Worm (Caenorhabditis elegans) whole organism, young adult: ENCODE data around the gene pbo-6.
A peak's percentile ranks its signal among the peaks of the same experiment; 100 is the strongest.

Experiments used
- F33H1.4 ChIP-seq: fragments of 200-800 bp; sonication (Bioruptor generic); IDR thresholded peaks from 2 replicates; pipeline ENCODE4 v1.3.6; 2022; ENCODE audit warnings: missing genetic modification reagents, missing genetic modification characterization, missing compliant biosample characterization
- F55B11.4 ChIP-seq: sonication (generic microtip); optimal IDR thresholded peaks from 2 replicates; lab custom pipeline; 2016; ENCODE audit warnings: missing compliant biosample characterization, missing genetic modification characterization, borderline replicate concordance; ENCODE audit not compliant: insufficient read depth
- K12H6.12 ChIP-seq: fragments of 200-800 bp; sonication (Bioruptor generic); optimal IDR thresholded peaks from 2 replicates; lab custom pipeline; 2018; ENCODE audit warnings: mild to moderate bottlenecking, missing genetic modification characterization, missing compliant biosample characterization
- T07F8.4 ChIP-seq: sonication (generic microtip); optimal IDR thresholded peaks from 2 replicates; lab custom pipeline; 2016; ENCODE audit warnings: mild to moderate bottlenecking, missing genetic modification characterization, moderate library complexity, missing compliant biosample characterization
- ZK185.1 ChIP-seq: sonication (generic microtip); optimal IDR thresholded peaks from 2 replicates; lab custom pipeline; 2016; ENCODE audit warnings: mild to moderate bottlenecking, missing genetic modification characterization, missing compliant biosample characterization; ENCODE audit not compliant: poor library complexity, severe bottlenecking
- aptf-2 ChIP-seq: fragments of 200-800 bp; sonication (Bioruptor generic); conservative IDR thresholded peaks from 2 replicates; pipeline ENCODE4 v1.3.6; 2022; ENCODE audit warnings: missing genetic modification reagents, missing genetic modification characterization, missing compliant biosample characterization
- athp-1 ChIP-seq: sonication (generic microtip); optimal IDR thresholded peaks from 2 replicates; lab custom pipeline; 2017; ENCODE audit warnings: mild to moderate bottlenecking, missing genetic modification characterization, missing compliant biosample characterization
- attf-6 ChIP-seq: fragments of 200-800 bp; sonication (Bioruptor generic); IDR thresholded peaks from 2 replicates; pipeline ENCODE4 v1.3.6; 2022; ENCODE audit warnings: missing genetic modification reagents, missing genetic modification characterization, missing compliant biosample characterization
- ccch-3 ChIP-seq: fragments of 200-800 bp; sonication (Bioruptor generic); optimal IDR thresholded peaks from 2 replicates; lab custom pipeline; 2018; ENCODE audit warnings: mild to moderate bottlenecking, missing genetic modification characterization, missing compliant biosample characterization
- cebp-1 ChIP-seq, 2 experiments: fragments of 200-800 bp in 1 of 2; sonication (Bioruptor generic) in 1 of 2; sonication (generic microtip) in 1 of 2; IDR thresholded peaks in 1 of 2; optimal IDR thresholded peaks in 1 of 2; 2 replicates each; pipeline versions ENCODE4 v1.3.6 to Lab custom; 2017 to 2022; ENCODE audit warnings: missing compliant biosample characterization in 2 of 2, missing genetic modification characterization in 2 of 2, mild to moderate bottlenecking in 1 of 2, missing genetic modification reagents in 1 of 2, moderate library complexity in 1 of 2
- ceh-100 ChIP-seq: fragments of 200-800 bp; sonication (Bioruptor generic); IDR thresholded peaks from 2 replicates; pipeline ENCODE4 v1.3.6; 2022; ENCODE audit warnings: missing genetic modification reagents, missing genetic modification characterization, missing compliant biosample characterization
- ceh-27 ChIP-seq: fragments of 200-800 bp; sonication (Bioruptor generic); optimal IDR thresholded peaks from 2 replicates; lab custom pipeline; 2018; ENCODE audit warnings: mild to moderate bottlenecking, missing genetic modification characterization, moderate library complexity, missing compliant biosample characterization
- dox-1 ChIP-seq: fragments of 200-800 bp; sonication (Bioruptor generic); IDR thresholded peaks from 2 replicates; pipeline ENCODE4 v1.3.6; 2022; ENCODE audit warnings: missing genetic modification reagents, missing genetic modification characterization, missing compliant biosample characterization
- egl-18 ChIP-seq: fragments of 200-800 bp; sonication (Bioruptor generic); IDR thresholded peaks from 2 replicates; pipeline ENCODE4 v1.3.6; 2022; ENCODE audit warnings: missing genetic modification reagents, missing genetic modification characterization, missing compliant biosample characterization
- ekl-4 ChIP-seq: fragments of 200-800 bp; sonication (Bioruptor generic); IDR thresholded peaks from 2 replicates; pipeline ENCODE4 v1.3.6; 2022; ENCODE audit warnings: missing genetic modification reagents, missing genetic modification characterization, missing compliant biosample characterization
- hsf-1 ChIP-seq: fragments of 200-800 bp; sonication (Bioruptor generic); IDR thresholded peaks from 2 replicates; pipeline ENCODE4 v1.3.6; 2022; ENCODE audit warnings: missing genetic modification reagents, missing genetic modification characterization, missing compliant biosample characterization
- lin-26 ChIP-seq: fragments of 200-800 bp; sonication (Bioruptor generic); IDR thresholded peaks from 2 replicates; pipeline ENCODE4 v1.3.6; 2022; ENCODE audit warnings: missing genetic modification reagents, missing genetic modification characterization, missing compliant biosample characterization
- lin-35 ChIP-seq, 3 experiments: fragments of 150-350 bp in 2 of 3; sonication (generic microtip) in 1 of 3; optimal IDR thresholded peaks; 2 replicates each; lab custom pipeline; 2014 to 2018; ENCODE audit warnings: missing biosample characterization in 3 of 3, missing genetic modification characterization in 3 of 3, missing genetic modification reagents in 3 of 3
- madf-10 ChIP-seq: sonication (generic microtip); optimal IDR thresholded peaks from 2 replicates; lab custom pipeline; 2016; ENCODE audit warnings: mild to moderate bottlenecking, missing genetic modification characterization, missing compliant biosample characterization
- madf-3 ChIP-seq: fragments of 200-800 bp; sonication (Bioruptor generic); IDR thresholded peaks from 2 replicates; pipeline ENCODE4 v1.3.6; 2022; ENCODE audit warnings: missing genetic modification reagents, missing genetic modification characterization, missing compliant biosample characterization
- mes-4 ChIP-seq: sonication (generic microtip); optimal IDR thresholded peaks from 2 replicates; lab custom pipeline; 2016; ENCODE audit warnings: missing genotype, missing genetic modification characterization, missing compliant biosample characterization
- nfyb-1 ChIP-seq: fragments of 200-800 bp; sonication (Bioruptor generic); IDR thresholded peaks from 2 replicates; pipeline ENCODE4 v1.3.6; 2022; ENCODE audit warnings: missing genetic modification reagents, missing genetic modification characterization, missing compliant biosample characterization
- nhr-120 ChIP-seq: fragments of 200-800 bp; sonication (Bioruptor generic); IDR thresholded peaks from 2 replicates; pipeline ENCODE4 v1.3.6; 2022; ENCODE audit warnings: missing genetic modification characterization, missing compliant biosample characterization
- nhr-27 ChIP-seq: fragments of 200-800 bp; sonication (Bioruptor generic); optimal IDR thresholded peaks from 2 replicates; lab custom pipeline; 2018; ENCODE audit warnings: mild to moderate bottlenecking, missing genetic modification characterization, moderate library complexity, missing compliant biosample characterization
- nhr-80 ChIP-seq: sonication (generic microtip); optimal IDR thresholded peaks from 2 replicates; lab custom pipeline; 2016; ENCODE audit warnings: missing genetic modification characterization, missing compliant biosample characterization
- nhr-90 ChIP-seq: sonication (generic microtip); optimal IDR thresholded peaks from 2 replicates; lab custom pipeline; 2016; ENCODE audit warnings: missing genotype, mild to moderate bottlenecking, missing genetic modification characterization, missing compliant biosample characterization
- rec-8 ChIP-seq, 2 experiments: sonication (generic microtip); optimal IDR thresholded peaks; 2 replicates each; lab custom pipeline; 2016; ENCODE audit warnings: mild to moderate bottlenecking in 2 of 2, missing genetic modification characterization in 2 of 2, missing genetic modification reagents in 2 of 2, missing genotype in 2 of 2, missing biosample characterization in 1 of 2, missing compliant biosample characterization in 1 of 2, moderate library complexity in 1 of 2
- sdz-38 ChIP-seq: sonication (generic microtip); optimal IDR thresholded peaks from 2 replicates; lab custom pipeline; 2016; ENCODE audit warnings: missing genotype, missing genetic modification characterization, missing compliant biosample characterization
- snpc-4 ChIP-seq, 5 experiments: fragments of 150-350 bp in 1 of 5; sonication (generic microtip) in 4 of 5; optimal IDR thresholded peaks; 2 replicates each; lab custom pipeline; 2014 to 2018; ENCODE audit warnings: missing genetic modification characterization in 5 of 5, missing biosample characterization in 3 of 5, antibody characterized with exemption in 2 of 5, mild to moderate bottlenecking in 2 of 5, missing compliant biosample characterization in 2 of 5, missing genotype in 2 of 5, moderate library complexity in 2 of 5, missing genetic modification reagents in 1 of 5
- tbp1 ChIP-seq: fragments of 200-800 bp; sonication (Bioruptor generic); optimal IDR thresholded peaks from 2 replicates; lab custom pipeline; 2018; ENCODE audit warnings: mild to moderate bottlenecking, missing genetic modification characterization, missing compliant biosample characterization
- xnd-1 ChIP-seq: sonication (generic microtip); optimal IDR thresholded peaks from 2 replicates; lab custom pipeline; 2016; ENCODE audit warnings: missing genotype, missing genetic modification reagents, missing genetic modification characterization, missing compliant biosample characterization
- ztf-22 ChIP-seq: fragments of 200-800 bp; sonication (Bioruptor generic); optimal IDR thresholded peaks from 2 replicates; lab custom pipeline; 2018; ENCODE audit warnings: mild to moderate bottlenecking, missing genetic modification characterization, moderate library complexity, missing compliant biosample characterization
- ztf-26 ChIP-seq: sonication (generic microtip); optimal IDR thresholded peaks from 2 replicates; lab custom pipeline; 2017; ENCODE audit warnings: missing genetic modification characterization, missing compliant biosample characterization
- ztf-6 ChIP-seq: fragments of 200-800 bp; sonication (Bioruptor generic); IDR thresholded peaks from 2 replicates; pipeline ENCODE4 v1.3.6; 2022; ENCODE audit warnings: missing genetic modification reagents, missing genetic modification characterization, missing compliant biosample characterization

Gene pbo-6

ce11 chrX:17468483-17468882 lies 39.6 kb downstream of the pbo-6 start:
- TF ChIP-seq rec-8 (tag; optimal IDR thresholded peaks at IDR 0.05; lab: Kevin White, UChicago) (no peak), cebp-1 (GFP tag; IDR thresholded peaks at IDR 0.05; lab: Robert Waterston, UW) (no peak), cebp-1 (tag; optimal IDR thresholded peaks at IDR 0.05; lab: Kevin White, UChicago) (no peak), egl-18 (no peak), dox-1 (GFP tag; lab: Robert Waterston, UW) (no peak), F55B11.4 (no peak), ccch-3 (GFP tag; lab: Kevin White, UChicago) (no peak), lin-35 (GFP tag; optimal IDR thresholded peaks at IDR 0.05; lab: Kevin White, UChicago) (no peak), attf-6 (GFP tag; lab: Robert Waterston, UW) (no peak), aptf-2 (no peak), ztf-22 (no peak), lin-26 (GFP tag; lab: Robert Waterston, UW) (no peak), madf-10 (tag; lab: Kevin White, UChicago) (no peak), nhr-90 (tag; lab: Kevin White, UChicago) (no peak), T07F8.4 (no peak), xnd-1 (no peak), ceh-27 (GFP tag; lab: Kevin White, UChicago) (no peak), athp-1 (no peak), ceh-100 (GFP tag; lab: Robert Waterston, UW) (no peak)

ce11 chrX:17471703-17472102 lies 42.9 kb downstream of the pbo-6 start:
- TF ChIP-seq dox-1 (GFP tag; lab: Robert Waterston, UW), result peak; percentile 25; the same call in 1 of the 2 replicates
- no peak for TF ChIP-seq ztf-6
- TF ChIP-seq nhr-27 (tag; lab: Kevin White, UChicago), result no peak
- 0 out of 2 replicates have a peak, but pooled peaks have one; percentile 37 for TF ChIP-seq ekl-4
- no peak for TF ChIP-seq ztf-26 (tag; lab: Kevin White, UChicago)
- no peak for TF ChIP-seq ZK185.1 (tag; lab: Kevin White, UChicago)
- TF ChIP-seq nhr-80 (tag; lab: Kevin White, UChicago), result peak; percentile 64
- no peak for TF ChIP-seq nhr-120 (GFP tag; lab: Robert Waterston, UW)
- TF ChIP-seq K12H6.12 (tag; lab: Kevin White, UChicago), result peak; percentile 6
- TF ChIP-seq cebp-1 (GFP tag; IDR thresholded peaks at IDR 0.05; lab: Robert Waterston, UW), result no peak
- peak; percentile 26 for TF ChIP-seq cebp-1 (tag; optimal IDR thresholded peaks at IDR 0.05; lab: Kevin White, UChicago)

- TF ChIP-seq tbp1 (peak; percentile 6), T07F8.4 (no peak), cebp-1 (GFP tag; IDR thresholded peaks at IDR 0.05; lab: Robert Waterston, UW) (no peak; the same call in 1 of the 2 replicates), cebp-1 (tag; optimal IDR thresholded peaks at IDR 0.05; lab: Kevin White, UChicago) (peak; percentile 65), snpc-4 (GFP tag; optimal IDR thresholded peaks at IDR 0.05; lab: Kevin White, UChicago) (no peak), snpc-4 (tag; optimal IDR thresholded peaks at IDR 0.05; lab: Kevin White, UChicago) (no peak), hsf-1 (GFP tag; lab: Robert Waterston, UW) (no peak), dox-1 (GFP tag; lab: Robert Waterston, UW) (peak; percentile 45; the same call in 1 of the 2 replicates), sdz-38 (no peak), madf-3 (GFP tag; lab: Robert Waterston, UW) (no peak), ceh-27 (GFP tag; lab: Kevin White, UChicago) (no peak), F33H1.4 (GFP tag; lab: Robert Waterston, UW) (no peak), mes-4 (tag; lab: Kevin White, UChicago) (no peak), nhr-120 (GFP tag; lab: Robert Waterston, UW) (no peak), nhr-80 (tag; lab: Kevin White, UChicago) (peak; percentile 38), lin-26 (GFP tag; lab: Robert Waterston, UW) (no peak), nfyb-1 (GFP tag; lab: Robert Waterston, UW) (no peak)
Observed at ce11 chrX:17472917-17473316, 44.1 kb downstream of the pbo-6 start.
